Fruit fly (Drosophila melanogaster) whole organism, prepupa: ENCODE measurements around the gene CG6415.

Experiments used
- CG6808 ChIP-seq: fragments of 200-800 bp; sonication (Bioruptor generic); optimal IDR thresholded peaks from 3 replicates; lab custom pipeline; 2017; ENCODE audit warnings: missing biosample characterization, missing genetic modification characterization, mild to moderate bottlenecking, moderate library complexity, missing genetic modification reagents
- Lpt ChIP-seq: fragments of 200-800 bp; sonication (Bioruptor generic); optimal IDR thresholded peaks from 3 replicates; lab custom pipeline; 2016; ENCODE audit warnings: missing biosample characterization, missing genetic modification characterization
- acj6 ChIP-seq: fragments of 200-800 bp; sonication (Bioruptor generic); optimal IDR thresholded peaks from 3 replicates; lab custom pipeline; 2016; ENCODE audit warnings: missing biosample characterization, missing genetic modification characterization
- salr ChIP-seq, 2 experiments: fragments of 200-800 bp; sonication (Bioruptor generic); optimal IDR thresholded peaks; 3 replicates each; lab custom pipeline; 2016 to 2018; ENCODE audit warnings: missing biosample characterization in 2 of 2, missing genetic modification characterization in 2 of 2, mild to moderate bottlenecking in 1 of 2

DNA sequence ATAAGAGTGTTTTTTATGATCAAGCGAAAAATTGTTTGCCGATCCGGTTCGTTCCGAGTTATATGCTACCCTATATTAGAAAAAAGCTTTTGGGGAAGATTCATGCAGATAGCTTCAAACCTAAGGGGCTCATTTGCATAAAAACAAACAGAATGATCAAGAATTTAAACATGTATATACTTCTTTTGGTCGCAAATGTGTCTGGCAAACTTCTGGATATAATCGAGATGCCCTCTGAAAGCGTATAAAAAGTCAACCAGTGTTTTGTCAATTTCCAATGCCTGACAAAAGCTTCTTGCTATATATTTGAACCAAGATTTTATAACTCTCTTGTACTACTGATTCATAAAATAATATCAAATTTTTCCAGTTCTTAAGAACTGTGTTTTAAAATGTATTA lies 17.8 kb upstream of the CG6415 start:
- no peak for TF ChIP-seq acj6 (GFP tag; lab: Kevin White, UChicago)
- no peak for TF ChIP-seq CG6808 (GFP tag; lab: Kevin White, UChicago)
- TF ChIP-seq salr (GFP tag; optimal IDR thresholded peaks at IDR 0.05; lab: Kevin White, UChicago), result no peak
- no peak for TF ChIP-seq Lpt
